Fruit fly (Drosophila melanogaster): ENCODE data around the gene CG33098.

Gene CG33098

dm6 chr3R:12367464-12367863 lies 19.5 kb upstream of the CG33098 start, which contains the start of gene GstD9:
Gene GstD9, minus strand, starts transcription at chr3R:12367564.
- TF ChIP-seq CG14655 (GFP tag; optimal IDR thresholded peaks at IDR 0.05), result no peak
- no peak for TF ChIP-seq CG15710 (tag; optimal IDR thresholded peaks at IDR 0.05)
- no peak for TF ChIP-seq Pif1B (GFP tag; optimal IDR thresholded peaks at IDR 0.05)
- no peak for TF ChIP-seq Ets98B (GFP tag; IDR thresholded peaks at IDR 0.05)
- no peak for TF ChIP-seq D1 (tag; optimal IDR thresholded peaks at IDR 0.05)
- no peak for TF ChIP-seq CG9948 (tag; optimal IDR thresholded peaks at IDR 0.05)
- no peak for TF ChIP-seq CG32121 (GFP tag; IDR thresholded peaks at IDR 0.05)

DNA sequence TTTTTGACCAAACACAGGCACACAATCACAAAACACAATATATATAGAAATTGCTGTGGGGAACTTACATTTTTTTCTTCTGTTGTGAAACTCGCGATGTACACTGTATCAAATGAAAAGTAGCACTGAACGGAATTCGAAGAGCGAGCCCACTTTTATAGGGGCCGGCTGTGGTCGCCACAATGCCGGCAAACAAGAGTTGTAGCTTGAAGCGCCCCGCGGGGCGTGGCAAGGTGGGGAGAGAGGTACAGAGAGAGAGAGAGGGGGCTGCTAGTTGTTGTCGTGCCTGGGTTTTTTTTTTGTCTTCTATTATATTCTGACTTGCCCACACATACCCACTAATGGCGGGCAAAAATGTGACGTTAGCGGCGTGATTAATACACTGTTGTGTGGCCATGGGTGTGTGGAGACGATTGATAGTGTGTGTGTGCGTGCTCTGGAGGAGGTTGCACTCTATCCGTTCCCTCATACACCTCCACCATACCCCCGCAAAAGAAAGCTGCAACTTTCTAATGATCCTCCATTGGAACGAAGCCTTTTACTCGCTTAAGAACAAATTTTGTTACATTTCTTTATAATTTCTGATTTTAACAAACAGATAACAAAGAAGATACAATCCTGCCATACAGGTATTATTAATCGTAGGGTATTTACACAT lies 17.7 kb upstream of the CG33098 start, which contains the start of gene GstD1:
GstD1 (minus strand) TSS at position 134 of the 658 bp plus-strand sequence.
- peak; percentile 38 for TF ChIP-seq Pif1B (GFP tag; optimal IDR thresholded peaks at IDR 0.05)
- no peak for TF ChIP-seq CG13204 (GFP tag; optimal IDR thresholded peaks at IDR 0.05)
- peak; percentile 48 for TF ChIP-seq EcR (GFP tag; optimal IDR thresholded peaks at IDR 0.05)
- peak; percentile 74 for TF ChIP-seq CG4496 (GFP tag; IDR thresholded peaks at IDR 0.05)
- TF ChIP-seq CG17806 (tag; optimal IDR thresholded peaks at IDR 0.05), result peak; percentile 39
- no peak for TF ChIP-seq D1 (tag; optimal IDR thresholded peaks at IDR 0.05)
- TF ChIP-seq fd96Ca (GFP tag; IDR thresholded peaks at IDR 0.05), result peak; percentile 89; the same call in 2 of the 3 replicates
- TF ChIP-seq CG9948 (tag; optimal IDR thresholded peaks at IDR 0.05), result peak; percentile 72
- TF ChIP-seq CG15710 (tag; optimal IDR thresholded peaks at IDR 0.05), result peak; percentile 24
- no peak for TF ChIP-seq gl (tag; optimal IDR thresholded peaks at IDR 0.05)
- peak; percentile 75 for TF ChIP-seq CG12605 (GFP tag; IDR thresholded peaks at IDR 0.05)
- peak; percentile 88 for TF ChIP-seq CG8301 (tag; optimal IDR thresholded peaks at IDR 0.05)
- TF ChIP-seq rn (GFP tag; IDR thresholded peaks at IDR 0.05), result no peak
- TF ChIP-seq Pif1A (GFP tag; optimal IDR thresholded peaks at IDR 0.05), result peak; percentile 53
- peak; percentile 14 for TF ChIP-seq Snoo (tag; optimal IDR thresholded peaks at IDR 0.05)
- peak; percentile 92 for TF ChIP-seq CG32121 (GFP tag; IDR thresholded peaks at IDR 0.05)
- TF ChIP-seq CG14655 (GFP tag; optimal IDR thresholded peaks at IDR 0.05), result peak; percentile 86
- TF ChIP-seq CG8159 (tag; optimal IDR thresholded peaks at IDR 0.05), result peak; percentile 47
- TF ChIP-seq Ets98B (GFP tag; IDR thresholded peaks at IDR 0.05), result peak; percentile 90
- TF ChIP-seq CG34367 (tag; optimal IDR thresholded peaks at IDR 0.05), result peak; percentile 17
- peak; percentile 30 for TF ChIP-seq CG10348 (GFP tag; IDR thresholded peaks at IDR 0.05)

- TF ChIP-seq CG8159 (tag; optimal IDR thresholded peaks at IDR 0.05) (no peak), Pif1B (GFP tag; optimal IDR thresholded peaks at IDR 0.05) (no peak), CG14655 (GFP tag; optimal IDR thresholded peaks at IDR 0.05) (no peak), CG4496 (GFP tag; IDR thresholded peaks at IDR 0.05) (no peak)
Observed at dm6 chr3R:12369793-12370642, 17.0 kb upstream of the CG33098 start.

DNA sequence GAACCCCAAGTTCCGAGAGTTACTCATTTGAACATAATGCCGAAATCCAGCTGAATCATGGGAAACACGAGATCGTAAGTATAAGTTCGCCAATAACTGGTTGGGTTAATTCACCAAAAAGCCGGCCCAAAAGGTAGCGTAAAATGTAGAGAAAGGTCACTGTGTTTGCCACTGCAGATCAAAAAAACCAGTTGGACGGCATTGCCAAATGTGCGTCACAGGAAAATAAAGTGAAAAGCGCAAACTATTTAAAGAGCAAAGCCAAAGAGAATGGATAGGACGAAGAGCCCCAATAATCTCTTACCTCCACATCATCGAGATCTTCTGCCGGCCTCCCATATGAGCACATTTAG lies 16.4 kb upstream of the CG33098 start:
- TF ChIP-seq D1 (tag; optimal IDR thresholded peaks at IDR 0.05) (no peak), EcR (GFP tag; optimal IDR thresholded peaks at IDR 0.05) (peak; percentile 84), CG12605 (GFP tag; IDR thresholded peaks at IDR 0.05) (peak; percentile 10; the same call in 1 of the 2 replicates)

dm6 chr3R:12371671-12372070 lies 15.3 kb upstream of the CG33098 start, which contains the start of gene GstD2:
Gene GstD2, plus strand, starts transcription at chr3R:12371971.
- no peak for TF ChIP-seq CG8159 (tag; optimal IDR thresholded peaks at IDR 0.05)
- TF ChIP-seq D1 (tag; optimal IDR thresholded peaks at IDR 0.05), result no peak
- no peak for TF ChIP-seq CG4496 (GFP tag; IDR thresholded peaks at IDR 0.05)
- TF ChIP-seq Ets98B (GFP tag; IDR thresholded peaks at IDR 0.05), result no peak
- TF ChIP-seq CG14655 (GFP tag; optimal IDR thresholded peaks at IDR 0.05), result no peak
- no peak for TF ChIP-seq CG13204 (GFP tag; optimal IDR thresholded peaks at IDR 0.05)
- TF ChIP-seq EcR (GFP tag; optimal IDR thresholded peaks at IDR 0.05), result no peak
- no peak for TF ChIP-seq CG12605 (GFP tag; IDR thresholded peaks at IDR 0.05)
- TF ChIP-seq rn (GFP tag; IDR thresholded peaks at IDR 0.05), result no peak
- no peak for TF ChIP-seq gl (tag; optimal IDR thresholded peaks at IDR 0.05)
- no peak for TF ChIP-seq Pif1B (GFP tag; optimal IDR thresholded peaks at IDR 0.05)

dm6 chr3R:12372800-12373199 lies 14.2 kb upstream of the CG33098 start, which contains the start of gene GstD3:
Gene GstD3, plus strand, starts transcription at chr3R:12373068.
- peak; percentile 25 for TF ChIP-seq EcR (GFP tag; optimal IDR thresholded peaks at IDR 0.05)
- no peak for TF ChIP-seq CG12605 (GFP tag; IDR thresholded peaks at IDR 0.05)
- TF ChIP-seq CG34367 (tag; optimal IDR thresholded peaks at IDR 0.05), result no peak
- no peak for TF ChIP-seq CG17806 (tag; optimal IDR thresholded peaks at IDR 0.05)
- no peak for TF ChIP-seq CG13204 (GFP tag; optimal IDR thresholded peaks at IDR 0.05)
- no peak for TF ChIP-seq CG9948 (tag; optimal IDR thresholded peaks at IDR 0.05)
